Fruit fly (Drosophila melanogaster): Measurements from ENCODE around the gene Lcp65Aa.

The Lcp65Aa gene

DNA sequence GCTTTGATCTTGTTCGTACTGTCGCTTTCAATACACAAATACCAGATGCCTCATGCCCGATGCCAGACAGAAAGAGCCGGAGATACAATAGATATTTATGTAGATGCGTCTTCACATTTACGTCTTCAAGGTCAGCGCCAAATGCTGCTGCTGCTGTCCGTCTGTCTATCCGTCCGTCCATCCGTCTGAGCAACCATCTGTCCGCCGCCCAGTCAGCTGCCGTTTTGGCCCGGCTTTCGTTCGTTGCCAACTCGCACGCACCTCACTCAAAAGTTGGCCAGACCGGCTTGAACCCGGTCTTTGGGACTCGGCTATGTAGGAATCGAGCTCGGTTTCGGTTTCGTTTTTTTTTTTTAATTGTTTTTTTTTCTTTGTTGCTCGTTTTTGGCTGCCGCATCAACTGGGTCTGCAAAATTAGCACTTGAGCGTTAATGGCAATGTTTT, 3.9 kb downstream of the Lcp65Aa start:
- TF ChIP-seq CG8478 (optimal IDR thresholded peaks at IDR 0.05): no peak

DNA sequence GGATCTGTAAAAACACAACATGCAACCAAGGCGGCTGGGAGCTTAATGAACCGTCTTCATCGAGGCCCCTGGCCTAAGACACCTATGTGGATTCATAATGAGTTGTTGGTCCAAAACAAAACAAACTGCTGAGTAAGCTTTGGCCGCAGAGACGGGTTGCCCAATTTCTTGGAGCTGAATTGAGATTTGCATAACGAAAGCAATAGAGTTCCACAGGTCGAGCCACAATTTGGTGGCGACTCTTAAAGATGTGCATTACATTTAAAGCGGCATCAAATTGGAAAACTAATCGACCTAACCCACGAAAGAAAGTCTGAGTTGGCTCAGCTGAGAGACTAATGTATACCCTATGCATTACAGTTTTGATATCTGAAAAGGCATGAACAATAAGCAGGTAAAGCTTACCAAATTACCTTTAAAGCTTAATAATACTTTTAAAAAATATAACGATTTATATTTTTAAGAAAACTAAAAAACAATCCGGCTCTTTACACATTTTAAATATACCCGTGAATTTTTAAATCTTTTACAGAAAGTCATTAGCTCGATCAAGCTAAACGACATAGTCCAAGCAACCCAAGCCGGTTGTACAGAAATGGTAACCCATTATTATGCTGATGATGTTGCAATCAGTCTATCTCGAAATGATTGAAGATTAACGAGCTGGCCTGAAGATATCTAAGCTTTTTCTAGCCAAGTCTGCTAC, 6.4 kb downstream of the Lcp65Aa start, which contains the start of gene CG13297:
Gene CG13297 (minus strand): TSS at position 51 of the 706 bp plus-strand sequence.
- TF ChIP-seq CG8478 (optimal IDR thresholded peaks at IDR 0.05): no peak
- TF ChIP-seq CTCF (optimal IDR thresholded peaks at IDR 0.05): no peak

DNA sequence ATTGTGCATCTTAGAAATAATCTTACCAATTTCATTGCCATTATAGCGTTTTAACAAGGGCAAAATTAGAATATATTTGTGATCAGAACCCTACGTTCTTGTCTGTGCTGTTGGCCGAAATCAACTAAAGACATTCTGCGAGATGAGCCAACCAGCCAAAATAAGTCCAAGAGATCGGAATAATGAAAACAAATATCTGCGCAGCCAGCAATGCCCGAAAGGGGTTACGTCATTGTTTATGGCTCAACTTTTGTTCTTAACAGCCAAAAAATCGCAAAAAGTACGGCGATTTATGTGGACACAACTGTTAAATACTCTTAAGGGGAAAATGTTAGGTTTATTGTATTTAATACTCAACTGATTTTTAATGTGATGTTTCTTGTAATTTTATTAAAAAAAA, 7.4 kb downstream of the Lcp65Aa start, which contains the start of gene Cpr65Ay:
Gene Cpr65Ay (minus strand): TSS at position 101 of the 400 bp plus-strand sequence.
- TF ChIP-seq CG8478 (optimal IDR thresholded peaks at IDR 0.05) (no peak), CTCF (optimal IDR thresholded peaks at IDR 0.05) (no peak)

- TF ChIP-seq CTCF (optimal IDR thresholded peaks at IDR 0.05) (no peak), CG8478 (optimal IDR thresholded peaks at IDR 0.05) (no peak)
These were observed 8.8 kb downstream of the Lcp65Aa start for dm6 chr3L:6159863-6160262.

dm6 chr3L:6160514-6160913, 9.4 kb downstream of the Lcp65Aa start, which contains the start of gene Cpr65Az:
TSS of gene Cpr65Az (plus strand) at chr3L:6160814.
- TF ChIP-seq CTCF (optimal IDR thresholded peaks at IDR 0.05) (no peak), CG8478 (optimal IDR thresholded peaks at IDR 0.05) (no peak)

DNA sequence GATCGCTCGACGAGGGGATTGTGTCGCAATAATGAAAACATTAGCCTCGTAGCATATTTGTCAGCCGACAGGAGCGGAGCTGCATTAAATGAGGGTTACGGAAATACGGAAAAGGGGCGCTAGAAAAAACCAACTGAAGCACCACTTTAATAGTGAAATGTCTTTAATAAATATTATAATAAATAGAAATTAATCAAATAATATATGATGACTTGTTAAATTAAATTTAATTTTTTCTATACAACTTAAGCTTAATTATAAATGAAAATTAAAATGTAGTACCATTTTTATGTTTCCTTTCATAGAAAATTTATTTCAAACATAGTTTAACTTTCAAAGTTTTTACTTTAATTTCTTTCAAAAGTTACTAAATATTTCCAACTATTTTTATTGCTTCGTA, 10.9 kb downstream of the Lcp65Aa start:
- TF ChIP-seq CG8478 (optimal IDR thresholded peaks at IDR 0.05) (no peak), CTCF (optimal IDR thresholded peaks at IDR 0.05) (no peak)

DNA sequence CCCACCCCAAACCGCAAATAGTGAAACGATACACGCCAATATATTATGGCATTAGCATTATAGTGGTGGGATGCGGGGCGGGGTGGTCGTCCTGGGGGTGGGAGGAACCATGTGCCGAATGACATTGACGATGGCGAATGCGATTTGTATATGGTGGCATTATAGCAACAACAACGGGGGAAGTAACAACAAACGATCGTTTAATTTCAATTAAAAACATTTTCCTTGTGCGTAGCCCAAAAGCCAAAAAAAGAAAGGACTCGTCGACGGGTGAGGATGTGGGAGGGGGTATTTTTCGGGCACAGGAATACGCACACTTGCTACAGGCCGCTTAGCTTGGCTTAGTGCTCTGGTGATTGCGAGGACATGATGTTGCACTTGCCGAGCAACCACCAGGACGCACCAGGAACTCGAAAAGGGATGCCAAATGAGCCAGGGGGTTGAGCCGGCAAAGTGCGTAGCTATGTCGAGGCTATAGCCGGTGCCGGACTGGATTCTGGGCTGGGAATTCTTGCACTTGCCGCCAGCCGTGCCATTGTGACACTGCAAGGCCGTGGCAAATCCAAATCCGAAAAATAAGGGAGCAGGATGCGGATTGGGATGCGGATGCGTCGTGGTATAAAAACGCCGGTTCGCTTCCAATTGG, 11.5 kb downstream of the Lcp65Aa start, which contains the start of gene Prdm13:
Gene Prdm13 (plus strand): TSS at position 645 of the 646 bp plus-strand sequence.
- TF ChIP-seq CTCF (optimal IDR thresholded peaks at IDR 0.05): no peak
- no peak for TF ChIP-seq CG8478 (optimal IDR thresholded peaks at IDR 0.05)

DNA sequence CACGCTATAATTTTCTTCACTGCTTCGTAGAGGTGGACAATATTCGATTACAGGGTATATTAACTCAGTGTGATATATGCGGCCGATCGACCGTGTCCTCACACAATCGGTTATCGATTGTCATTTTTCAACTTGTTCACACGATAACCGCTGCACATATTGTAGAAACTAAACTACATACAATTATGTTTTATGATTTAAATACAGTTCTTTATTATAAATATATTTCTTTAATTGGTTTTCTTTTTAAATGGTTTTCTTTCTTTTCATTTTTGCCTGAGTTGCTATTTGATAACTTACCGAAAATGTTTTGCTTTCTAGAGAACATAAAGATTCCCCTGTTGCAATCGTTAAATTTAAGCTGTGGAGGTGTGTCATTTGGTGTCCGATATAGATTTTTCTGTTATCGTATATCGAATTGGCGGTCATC, 22.7 kb downstream of the Lcp65Aa start, which contains the start of the genes fmt and CG7376:
Gene fmt (minus strand): TSS at position 55 of the 430 bp plus-strand sequence.
Gene CG7376 (plus strand): TSS at position 423 of the 430 bp plus-strand sequence.
- no peak for TF ChIP-seq CG8478 (optimal IDR thresholded peaks at IDR 0.05)
- no peak for TF ChIP-seq CTCF (optimal IDR thresholded peaks at IDR 0.05)

DNA sequence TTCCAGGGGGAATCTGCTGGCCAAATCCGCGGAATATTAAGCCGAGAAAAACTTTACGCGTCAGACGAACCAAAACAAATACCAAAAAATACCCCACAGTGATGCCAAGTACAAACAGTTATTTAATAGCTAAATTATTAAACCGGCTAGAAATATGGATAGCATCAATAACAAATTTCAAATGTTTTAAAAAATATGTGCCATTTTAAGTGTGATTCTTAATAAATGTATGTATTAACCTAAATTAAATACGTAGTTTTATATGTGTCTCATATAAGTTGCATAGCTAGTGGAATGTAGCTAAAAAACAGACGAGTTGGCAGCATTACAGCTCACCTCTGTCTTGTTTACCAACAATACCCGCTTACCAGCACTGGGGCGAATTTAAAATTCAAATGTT, 30.7 kb downstream of the Lcp65Aa start, which contains the start of gene CG10274:
Gene CG10274 (minus strand): TSS at position 54 of the 400 bp plus-strand sequence.
- TF ChIP-seq CG8478 (optimal IDR thresholded peaks at IDR 0.05): no peak
- no peak for TF ChIP-seq CTCF (optimal IDR thresholded peaks at IDR 0.05)

- TF ChIP-seq CTCF (optimal IDR thresholded peaks at IDR 0.05): peak; percentile 30 to 53
- no peak for TF ChIP-seq CG8478 (optimal IDR thresholded peaks at IDR 0.05)
These were observed 33.9 kb downstream of the Lcp65Aa start, which contains the start of the genes D19B and CG43293 for dm6 chr3L:6184884-6185438. TSS of gene D19B (minus strand) at chr3L:6184920. TSS of gene CG43293 (plus strand) at chr3L:6185189.

DNA sequence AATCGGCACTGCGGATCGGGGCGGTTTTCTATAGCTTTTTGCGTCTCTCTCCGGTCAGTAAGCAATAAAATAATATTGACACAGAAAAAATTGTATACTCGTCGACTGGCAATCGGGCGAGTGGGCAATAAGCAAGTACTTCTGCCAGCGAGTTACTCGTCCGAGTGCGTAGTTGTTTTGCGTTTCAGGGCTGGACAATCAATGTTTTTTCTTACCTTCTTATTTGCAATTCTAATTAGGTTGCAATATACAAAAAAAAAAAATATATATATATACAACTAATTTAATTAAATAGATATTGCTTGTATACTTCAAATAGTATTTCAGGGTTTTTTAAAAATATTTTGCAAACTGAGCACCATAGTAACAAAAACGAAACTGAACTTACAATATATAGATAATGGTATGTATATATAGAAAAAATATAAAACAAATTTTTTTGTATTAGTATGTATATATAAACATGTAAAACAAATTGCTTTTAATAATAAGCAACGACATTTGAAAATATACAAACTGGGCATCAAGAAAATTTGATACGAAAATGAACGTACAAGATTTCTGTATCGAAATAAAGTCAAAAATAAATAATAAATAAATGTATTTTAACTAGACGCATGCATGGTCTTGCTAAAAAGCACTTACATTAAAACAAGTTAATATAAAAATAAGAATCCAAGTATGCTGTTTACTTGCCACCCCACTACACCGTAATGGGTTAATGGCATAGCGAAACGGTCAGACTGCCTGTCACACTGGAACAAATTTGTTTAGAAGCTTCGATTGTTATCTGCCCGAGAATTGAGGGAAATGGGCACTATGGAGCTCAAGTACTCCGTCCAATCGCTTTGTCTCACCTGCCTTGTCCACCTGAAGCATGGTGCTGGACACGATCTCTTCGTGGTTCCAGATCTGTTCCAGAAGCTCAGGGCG, 38.2 kb downstream of the Lcp65Aa start, which contains the start of the genes D19A and CG7386:
Gene D19A (minus strand): TSS at position 129 of the 933 bp plus-strand sequence.
Gene CG7386 (plus strand): TSS at position 751 of the 933 bp plus-strand sequence.
- TF ChIP-seq CTCF (optimal IDR thresholded peaks at IDR 0.05) (no peak), CG8478 (optimal IDR thresholded peaks at IDR 0.05) (no peak)

- peak in 1 of 2 experiments; percentile 4 for TF ChIP-seq CTCF (optimal IDR thresholded peaks at IDR 0.05)
- TF ChIP-seq CG8478 (optimal IDR thresholded peaks at IDR 0.05): no peak
These were observed 41.9 kb downstream of the Lcp65Aa start, which contains the start of the genes Sf3b6 and Tnpo for dm6 chr3L:6192822-6193555. TSS of gene Sf3b6 (minus strand) at chr3L:6193179. TSS of gene Tnpo (plus strand) at chr3L:6193480.

dm6 chr3L:6193556-6194114, 42.5 kb downstream of the Lcp65Aa start:
- no peak for TF ChIP-seq CG8478 (optimal IDR thresholded peaks at IDR 0.05)
- TF ChIP-seq CTCF (optimal IDR thresholded peaks at IDR 0.05): no peak
